Fruit fly (Drosophila melanogaster) whole organism, adult: Measurements from ENCODE around the gene mRF1.

ENCODE experiments used
- CG14711 ChIP-seq: fragments of 200-800 bp; sonication (Bioruptor generic); optimal IDR thresholded peaks from 2 replicates; lab custom pipeline; 2018; ENCODE audit warnings: missing biosample characterization, mild to moderate bottlenecking, missing genetic modification characterization, moderate library complexity
- CG7045 ChIP-seq: fragments of 200-800 bp; sonication (Bioruptor generic); optimal IDR thresholded peaks from 2 replicates; lab custom pipeline; 2017; ENCODE audit warnings: missing biosample characterization, mild to moderate bottlenecking, missing genetic modification characterization
- CG7101 ChIP-seq: fragments of 200-800 bp; sonication (Bioruptor generic); optimal IDR thresholded peaks from 2 replicates; lab custom pipeline; 2018; ENCODE audit warnings: missing biosample characterization, mild to moderate bottlenecking, missing genetic modification characterization, moderate library complexity
- cnc ChIP-seq, 2 experiments: fragments of >200 bp; optimal IDR thresholded peaks; 2 replicates each; lab custom pipeline; 2017
- pad ChIP-seq: fragments of 200-800 bp; sonication (Bioruptor generic); optimal IDR thresholded peaks from 3 replicates; lab custom pipeline; 2017; ENCODE audit warnings: missing biosample characterization, missing genetic modification characterization, mild to moderate bottlenecking, moderate library complexity, missing genetic modification reagents

- TF ChIP-seq pad (GFP tag; lab: Kevin White, UChicago) = no peak
- no peak for TF ChIP-seq cnc (optimal IDR thresholded peaks at IDR 0.05; lab: Kevin White, UChicago)
- TF ChIP-seq CG14711 (tag; lab: Kevin White, UChicago) = peak; percentile 67
- no peak for TF ChIP-seq CG7101 (tag; lab: Kevin White, UChicago)
- TF ChIP-seq CG7045 (GFP tag; lab: Kevin White, UChicago) = peak; percentile 35
These were observed 16.8 kb upstream of the mRF1 start, which contains the start of gene CG16972 for dm6 chr2L:13202960-13203436.
